Worm (Caenorhabditis elegans): ENCODE results near the gene col-156.

ce11 chrV:11454917-11455316 lies 4.8 kb upstream of the col-156 start:
- TF ChIP-seq nfya-1 (tag; optimal IDR thresholded peaks at IDR 0.05; ENCODE audit: borderline replicate concordance, insufficient read depth), result no peak
- no peak for TF ChIP-seq unc-62 (GFP tag; optimal IDR thresholded peaks at IDR 0.05)
- no peak for TF ChIP-seq F49E8.2 (tag; optimal IDR thresholded peaks at IDR 0.05; ENCODE audit: insufficient read depth)
- no peak for TF ChIP-seq pha-4 (tag; optimal IDR thresholded peaks at IDR 0.05)
- no peak for TF ChIP-seq snpc-4 (GFP tag; optimal IDR thresholded peaks at IDR 0.05)
- no peak for TF ChIP-seq snpc-4 (tag; optimal IDR thresholded peaks at IDR 0.05)
- no peak for TF ChIP-seq let-526 (GFP tag; IDR thresholded peaks at IDR 0.05)
- TF ChIP-seq nfya-2 (GFP tag; IDR thresholded peaks at IDR 0.05), result no peak
- no peak for TF ChIP-seq attf-6 (GFP tag; IDR thresholded peaks at IDR 0.05)
- TF ChIP-seq repo-1 (tag; optimal IDR thresholded peaks at IDR 0.05), result no peak
- TF ChIP-seq attf-5 (GFP tag; optimal IDR thresholded peaks at IDR 0.05), result no peak
- TF ChIP-seq gei-17 (GFP tag; optimal IDR thresholded peaks at IDR 0.05), result no peak
- no peak for TF ChIP-seq mcd-1 (GFP tag; IDR thresholded peaks at IDR 0.05)
- no peak for TF ChIP-seq cebp-1 (GFP tag; IDR thresholded peaks at IDR 0.05)
- TF ChIP-seq cebp-1 (tag; optimal IDR thresholded peaks at IDR 0.05), result no peak

Data from whole organism, young adult.